Worm (Caenorhabditis elegans) whole organism, late embryonic: Measurements from ENCODE around the gene rme-1.

Experiments used
- C08G9.2 ChIP-seq: sonication (generic microtip); optimal IDR thresholded peaks from 2 replicates; lab custom pipeline; 2016; ENCODE audit warnings: mild to moderate bottlenecking, missing genetic modification characterization, moderate library complexity, missing compliant biosample characterization
- C38D4.7 ChIP-seq: fragments of 200-800 bp; sonication (Bioruptor generic); optimal IDR thresholded peaks from 2 replicates; lab custom pipeline; 2018; ENCODE audit warnings: mild to moderate bottlenecking, missing genetic modification characterization, moderate library complexity, missing compliant biosample characterization
- F13H6.1 ChIP-seq: sonication (generic microtip); optimal IDR thresholded peaks from 2 replicates; lab custom pipeline; 2016; ENCODE audit warnings: missing genetic modification characterization, missing compliant biosample characterization
- K09A11.1 ChIP-seq: sonication (generic microtip); optimal IDR thresholded peaks from 2 replicates; lab custom pipeline; 2017; ENCODE audit warnings: antibody characterized with exemption, mild to moderate bottlenecking, missing genetic modification characterization, missing compliant biosample characterization; ENCODE audit not compliant: insufficient read depth
- T23F11.4 ChIP-seq: fragments of 200-800 bp; sonication (Bioruptor generic); optimal IDR thresholded peaks from 2 replicates; lab custom pipeline; 2018; ENCODE audit warnings: mild to moderate bottlenecking, missing genetic modification characterization, missing compliant biosample characterization
- ahr-1 ChIP-seq: sonication (generic microtip); optimal IDR thresholded peaks from 2 replicates; lab custom pipeline; 2016; ENCODE audit warnings: missing genetic modification characterization, missing compliant biosample characterization
- ama-1 ChIP-seq: fragments of 150-350 bp; optimal IDR thresholded peaks from 2 replicates; lab custom pipeline; 2014
- ceh-14 ChIP-seq: sonication (generic microtip); optimal IDR thresholded peaks from 2 replicates; lab custom pipeline; 2016; ENCODE audit warnings: missing genotype, missing genetic modification characterization, missing compliant biosample characterization
- ceh-18 ChIP-seq: sonication (generic microtip); optimal IDR thresholded peaks from 2 replicates; lab custom pipeline; 2016; ENCODE audit warnings: missing genetic modification characterization, missing compliant biosample characterization
- ceh-19 ChIP-seq: fragments of 200-800 bp; sonication (Bioruptor generic); optimal IDR thresholded peaks from 2 replicates; lab custom pipeline; 2018; ENCODE audit warnings: mild to moderate bottlenecking, missing genetic modification characterization, missing compliant biosample characterization
- ceh-2 ChIP-seq: sonication (generic microtip); optimal IDR thresholded peaks from 2 replicates; lab custom pipeline; 2016; ENCODE audit warnings: missing genotype, missing genetic modification characterization, missing compliant biosample characterization
- ceh-24 ChIP-seq: sonication (generic microtip); optimal IDR thresholded peaks from 2 replicates; lab custom pipeline; 2016; ENCODE audit warnings: mild to moderate bottlenecking, missing genetic modification characterization, missing compliant biosample characterization
- ceh-30 ChIP-seq: fragments of 150-350 bp; optimal IDR thresholded peaks from 2 replicates; lab custom pipeline; 2014; ENCODE audit warnings: missing biosample characterization, missing genetic modification characterization
- ceh-31 ChIP-seq: sonication (generic microtip); optimal IDR thresholded peaks from 2 replicates; lab custom pipeline; 2016; ENCODE audit warnings: missing genetic modification characterization, missing compliant biosample characterization
- ceh-45 ChIP-seq: fragments of 200-800 bp; sonication (Bioruptor generic); IDR thresholded peaks from 2 replicates; pipeline ENCODE4 v1.3.6; 2022; ENCODE audit warnings: missing genetic modification reagents, missing genetic modification characterization, missing compliant biosample characterization
- ceh-48 ChIP-seq: sonication (generic microtip); optimal IDR thresholded peaks from 2 replicates; lab custom pipeline; 2016; ENCODE audit warnings: missing genetic modification characterization, inconsistent platforms, missing compliant biosample characterization
- ceh-6 ChIP-seq: fragments of 200-800 bp; sonication (Bioruptor generic); optimal IDR thresholded peaks from 2 replicates; lab custom pipeline; 2018; ENCODE audit warnings: mild to moderate bottlenecking, missing genetic modification characterization, missing compliant biosample characterization
- ceh-9 ChIP-seq: sonication (generic microtip); optimal IDR thresholded peaks from 2 replicates; lab custom pipeline; 2016; ENCODE audit warnings: mild to moderate bottlenecking, missing genetic modification characterization, inconsistent platforms, missing compliant biosample characterization
- dmd-4 ChIP-seq: sonication (generic microtip); optimal IDR thresholded peaks from 2 replicates; lab custom pipeline; 2016; ENCODE audit warnings: borderline replicate concordance, missing genetic modification characterization, missing compliant biosample characterization
- dve-1 ChIP-seq: sonication (generic microtip); optimal IDR thresholded peaks from 2 replicates; lab custom pipeline; 2017; ENCODE audit warnings: antibody characterized with exemption, mild to moderate bottlenecking, missing genetic modification characterization, missing compliant biosample characterization
- elt-2 ChIP-seq: sonication (generic microtip); optimal IDR thresholded peaks from 2 replicates; lab custom pipeline; 2016; ENCODE audit warnings: missing genetic modification reagents, missing genetic modification characterization, missing compliant biosample characterization
- elt-4 ChIP-seq: sonication (generic microtip); optimal IDR thresholded peaks from 2 replicates; lab custom pipeline; 2016; ENCODE audit warnings: missing genetic modification characterization, missing compliant biosample characterization
- ets-4 ChIP-seq: sonication (generic microtip); optimal IDR thresholded peaks from 2 replicates; lab custom pipeline; 2016; ENCODE audit warnings: missing genetic modification characterization, missing compliant biosample characterization
- fax-1 ChIP-seq: sonication (generic microtip); optimal IDR thresholded peaks from 2 replicates; lab custom pipeline; 2016; ENCODE audit warnings: missing genotype, missing genetic modification characterization, missing compliant biosample characterization
- fkh-10 ChIP-seq: fragments of 150-350 bp; optimal IDR thresholded peaks from 2 replicates; lab custom pipeline; 2014; ENCODE audit warnings: missing biosample characterization, missing genetic modification reagents, missing genetic modification characterization
- gmeb-2 ChIP-seq: sonication (generic microtip); optimal IDR thresholded peaks from 2 replicates; lab custom pipeline; 2016; ENCODE audit warnings: missing genetic modification characterization, inconsistent platforms, missing compliant biosample characterization
- hlh-13 ChIP-seq: fragments of 200-800 bp; sonication (Bioruptor generic); optimal IDR thresholded peaks from 2 replicates; lab custom pipeline; 2018; ENCODE audit warnings: mild to moderate bottlenecking, missing genetic modification characterization, missing compliant biosample characterization
- hlh-15 ChIP-seq: sonication (generic microtip); optimal IDR thresholded peaks from 2 replicates; lab custom pipeline; 2016; ENCODE audit warnings: missing genetic modification characterization, missing compliant biosample characterization
- hlh-30 ChIP-seq: sonication (generic microtip); optimal IDR thresholded peaks from 2 replicates; lab custom pipeline; 2017; ENCODE audit warnings: antibody characterized with exemption, missing genetic modification characterization, missing compliant biosample characterization; ENCODE audit not compliant: insufficient read depth
- hlh-8 ChIP-seq: sonication (generic microtip); optimal IDR thresholded peaks from 2 replicates; lab custom pipeline; 2016; ENCODE audit warnings: missing genotype, missing genetic modification characterization, missing compliant biosample characterization
- lim-6 ChIP-seq: sonication (generic microtip); optimal IDR thresholded peaks from 2 replicates; lab custom pipeline; 2016; ENCODE audit warnings: missing genetic modification characterization, missing compliant biosample characterization
- madf-2 ChIP-seq: sonication (generic microtip); optimal IDR thresholded peaks from 2 replicates; lab custom pipeline; 2017; ENCODE audit warnings: missing genetic modification characterization, missing compliant biosample characterization
- mec-3 ChIP-seq: sonication (generic microtip); optimal IDR thresholded peaks from 2 replicates; lab custom pipeline; 2016; ENCODE audit warnings: borderline replicate concordance, missing genetic modification characterization, missing compliant biosample characterization
- nhr-11 ChIP-seq: fragments of 150-350 bp; optimal IDR thresholded peaks from 2 replicates; lab custom pipeline; 2014; ENCODE audit warnings: missing biosample characterization, missing genetic modification characterization
- nhr-232 ChIP-seq: sonication (generic microtip); optimal IDR thresholded peaks from 2 replicates; lab custom pipeline; 2016; ENCODE audit warnings: missing genetic modification characterization, missing compliant biosample characterization
- npax-4 ChIP-seq: sonication (generic microtip); optimal IDR thresholded peaks from 2 replicates; lab custom pipeline; 2016; ENCODE audit warnings: missing genetic modification characterization, missing compliant biosample characterization
- pag-3 ChIP-seq: sonication (generic microtip); optimal IDR thresholded peaks from 2 replicates; lab custom pipeline; 2016; ENCODE audit warnings: missing compliant biosample characterization, missing genetic modification characterization, borderline replicate concordance
- pat-9 ChIP-seq: fragments of 200-800 bp; sonication (Bioruptor generic); optimal IDR thresholded peaks from 2 replicates; lab custom pipeline; 2018; ENCODE audit warnings: mild to moderate bottlenecking, missing genetic modification characterization, moderate library complexity, missing compliant biosample characterization
- pha-4 ChIP-seq: fragments of 150-350 bp; optimal IDR thresholded peaks from 2 replicates; lab custom pipeline; 2018; ENCODE audit warnings: missing biosample characterization, missing genetic modification reagents, missing genetic modification characterization
- pros-1 ChIP-seq: fragments of 150-350 bp; optimal IDR thresholded peaks from 2 replicates; lab custom pipeline; 2014; ENCODE audit warnings: missing biosample characterization, missing genetic modification reagents, missing genetic modification characterization
- ref-2 ChIP-seq: sonication (generic microtip); optimal IDR thresholded peaks from 2 replicates; lab custom pipeline; 2016; ENCODE audit warnings: missing genetic modification characterization, missing compliant biosample characterization
- rnt-1 ChIP-seq: sonication (generic microtip); optimal IDR thresholded peaks from 2 replicates; lab custom pipeline; 2016; ENCODE audit warnings: missing genetic modification characterization, missing compliant biosample characterization
- sox-4 ChIP-seq: sonication (generic microtip); optimal IDR thresholded peaks from 2 replicates; lab custom pipeline; 2017; ENCODE audit warnings: mild to moderate bottlenecking, missing genetic modification characterization, inconsistent platforms, missing compliant biosample characterization
- syd-9 ChIP-seq: sonication (generic microtip); optimal IDR thresholded peaks from 2 replicates; lab custom pipeline; 2016; ENCODE audit warnings: mild to moderate bottlenecking, missing genetic modification characterization, moderate library complexity, missing compliant biosample characterization
- tbx-2 ChIP-seq: sonication (generic microtip); optimal IDR thresholded peaks from 2 replicates; lab custom pipeline; 2016; ENCODE audit warnings: missing genetic modification characterization, missing compliant biosample characterization
- tbx-7 ChIP-seq: sonication (generic microtip); optimal IDR thresholded peaks from 2 replicates; lab custom pipeline; 2016; ENCODE audit warnings: missing genotype, missing genetic modification characterization, missing compliant biosample characterization
- unc-3 ChIP-seq, 2 experiments: fragments of 200-800 bp in 1 of 2; sonication (Bioruptor generic) in 1 of 2; sonication (generic microtip) in 1 of 2; conservative IDR thresholded peaks in 1 of 2; optimal IDR thresholded peaks in 1 of 2; 2 replicates each; pipeline versions ENCODE4 v1.3.6 to Lab custom; 2016 to 2022; ENCODE audit warnings: missing compliant biosample characterization in 2 of 2, missing genetic modification characterization in 2 of 2, missing genetic modification reagents in 1 of 2
- unc-55 ChIP-seq: sonication (generic microtip); optimal IDR thresholded peaks from 2 replicates; lab custom pipeline; 2017; ENCODE audit warnings: missing biosample characterization, missing genetic modification reagents, missing genetic modification characterization
- ztf-16 ChIP-seq: sonication (generic microtip); optimal IDR thresholded peaks from 2 replicates; lab custom pipeline; 2017; ENCODE audit warnings: missing genetic modification characterization, missing compliant biosample characterization

rme-1 gene

ce11 chrV:6246454-6246981, 37.8 kb downstream of the rme-1 start, which contains the start of gene dmd-7 (continued):
- TF ChIP-seq C08G9.2 (tag; lab: Kevin White, UChicago) (no peak), ceh-2 (tag; lab: Kevin White, UChicago) (peak; percentile 3), nhr-232 (no peak), K09A11.1 (tag; lab: Kevin White, UChicago) (no peak), F13H6.1 (tag; lab: Kevin White, UChicago) (peak; percentile 61), ceh-31 (tag; lab: Kevin White, UChicago) (peak; percentile 64), sox-4 (no peak), T23F11.4 (no peak), mec-3 (tag; lab: Kevin White, UChicago) (no peak), ceh-6 (GFP tag; lab: Kevin White, UChicago) (no peak), ets-4 (tag; lab: Kevin White, UChicago) (no peak), unc-55 (GFP tag; lab: Kevin White, UChicago) (peak; percentile 72), ceh-30 (no peak), ceh-24 (tag; lab: Kevin White, UChicago) (no peak), tbx-2 (tag; lab: Kevin White, UChicago) (peak; percentile 76), syd-9 (tag; lab: Kevin White, UChicago) (no peak), pat-9 (tag; lab: Kevin White, UChicago) (no peak), ama-1 (lab: Kevin White, UChicago) (no peak), ceh-18 (tag; lab: Kevin White, UChicago) (peak; percentile 86), hlh-8 (tag; lab: Kevin White, UChicago) (no peak), npax-4 (tag; lab: Kevin White, UChicago) (no peak), fax-1 (no peak), elt-2 (tag; lab: Kevin White, UChicago) (peak; percentile 50), ceh-14 (tag; lab: Kevin White, UChicago) (no peak), fkh-10 (GFP tag; lab: Kevin White, UChicago) (no peak), pag-3 (tag; lab: Kevin White, UChicago) (no peak), elt-4 (tag; lab: Kevin White, UChicago) (no peak), pros-1 (peak; percentile 70), gmeb-2 (tag; lab: Kevin White, UChicago) (no peak), ref-2 (peak; percentile 70), ceh-9 (no peak), madf-2 (tag; lab: Kevin White, UChicago) (peak; percentile 59), ceh-48 (tag; lab: Kevin White, UChicago) (no peak), tbx-7 (tag; lab: Kevin White, UChicago) (no peak), ceh-19 (GFP tag; lab: Kevin White, UChicago) (no peak), pha-4 (tag; lab: Kevin White, UChicago) (no peak), dve-1 (peak; percentile 57), unc-3 (GFP tag; conservative IDR thresholded peaks at IDR 0.05; lab: Robert Waterston, UW) (no peak), unc-3 (tag; optimal IDR thresholded peaks at IDR 0.05; lab: Kevin White, UChicago) (no peak), C38D4.7 (GFP tag; lab: Kevin White, UChicago) (no peak), lim-6 (tag; lab: Kevin White, UChicago) (no peak), rnt-1 (tag; lab: Kevin White, UChicago) (peak; percentile 28), ceh-45 (GFP tag; lab: Robert Waterston, UW) (no peak), ahr-1 (tag; lab: Kevin White, UChicago) (no peak), dmd-4 (tag; lab: Kevin White, UChicago) (no peak), hlh-15 (no peak), ztf-16 (tag; lab: Kevin White, UChicago) (no peak), hlh-30 (tag; lab: Kevin White, UChicago) (peak; percentile 78), hlh-13 (GFP tag; lab: Kevin White, UChicago) (no peak), nhr-11 (tag; lab: Kevin White, UChicago) (no peak)
